Worm (Caenorhabditis elegans) whole organism, L4 larva: Measurements from ENCODE around the gene T28D9.1.
A peak's percentile ranks its signal among the peaks of the same experiment; 100 is the strongest.

Experiments used
- D1046.2 ChIP-seq: fragments of 200-800 bp; sonication (Bioruptor generic); IDR thresholded peaks from 2 replicates; pipeline ENCODE4 v1.3.6; 2022; ENCODE audit warnings: missing genetic modification characterization, missing compliant biosample characterization
- F10B5.3 ChIP-seq: sonication (generic microtip); optimal IDR thresholded peaks from 2 replicates; lab custom pipeline; 2016; ENCODE audit warnings: mild to moderate bottlenecking, missing genetic modification characterization, missing compliant biosample characterization
- T26A8.4 ChIP-seq: fragments of 200-800 bp; sonication (Bioruptor generic); IDR thresholded peaks from 2 replicates; pipeline ENCODE4 v1.3.6; 2022; ENCODE audit warnings: missing genetic modification characterization, missing compliant biosample characterization
- Y48G9A.11 ChIP-seq: fragments of 200-800 bp; sonication (Bioruptor generic); IDR thresholded peaks from 2 replicates; pipeline ENCODE4 v1.3.6; 2022; ENCODE audit warnings: missing genetic modification reagents, missing genetic modification characterization, missing compliant biosample characterization
- Y5F2A.4 ChIP-seq: fragments of 200-800 bp; sonication (Bioruptor generic); optimal IDR thresholded peaks from 2 replicates; lab custom pipeline; 2018; ENCODE audit warnings: mild to moderate bottlenecking, missing genetic modification characterization, missing compliant biosample characterization
- Y75B8A.6 ChIP-seq: fragments of 200-800 bp; sonication (Bioruptor generic); IDR thresholded peaks from 2 replicates; pipeline ENCODE4 v1.3.6; 2022; ENCODE audit warnings: missing genetic modification reagents, missing genetic modification characterization, missing compliant biosample characterization
- ZK546.5 ChIP-seq, 2 experiments: sonication (generic microtip); optimal IDR thresholded peaks; 2 replicates each; lab custom pipeline; 2017; ENCODE audit warnings: missing biosample characterization in 2 of 2, missing genetic modification characterization in 2 of 2
- aha-1 ChIP-seq: fragments of 150-350 bp; peaks from one replicate; lab custom pipeline; 2014; ENCODE audit warnings: missing biosample characterization, missing genetic modification characterization
- aly-2 ChIP-seq: sonication (generic microtip); optimal IDR thresholded peaks from 2 replicates; lab custom pipeline; 2018; ENCODE audit warnings: missing biosample characterization, missing genetic modification characterization
- attf-4 ChIP-seq: sonication (generic microtip); optimal IDR thresholded peaks from 3 replicates; lab custom pipeline; 2017; ENCODE audit warnings: missing biosample characterization, missing genetic modification characterization
- ceh-28 ChIP-seq: fragments of 150-350 bp; optimal IDR thresholded peaks from 2 replicates; lab custom pipeline; 2014; ENCODE audit warnings: missing biosample characterization, missing genetic modification reagents, missing genetic modification characterization
- ceh-44 ChIP-seq: fragments of 200-800 bp; sonication (Bioruptor generic); IDR thresholded peaks from 2 replicates; pipeline ENCODE4 v1.3.6; 2022; ENCODE audit warnings: missing genetic modification reagents, missing genetic modification characterization, missing compliant biosample characterization
- cey-2 ChIP-seq: sonication (generic microtip); optimal IDR thresholded peaks from 3 replicates; lab custom pipeline; 2017; ENCODE audit warnings: missing genetic modification characterization, mild to moderate bottlenecking, missing compliant biosample characterization, antibody characterized with exemption, borderline replicate concordance; ENCODE audit not compliant: insufficient read depth
- daf-16 ChIP-seq, 3 experiments: sonication (generic microtip); optimal IDR thresholded peaks; 2 replicates each; lab custom pipeline; 2016 to 2017; ENCODE audit warnings: missing genetic modification characterization in 3 of 3, missing genetic modification reagents in 3 of 3, mild to moderate bottlenecking in 2 of 3, missing compliant biosample characterization in 2 of 3, missing biosample characterization in 1 of 3, moderate library complexity in 1 of 3
- dpl-1 ChIP-seq: fragments of 150-350 bp; optimal IDR thresholded peaks from 2 replicates; lab custom pipeline; 2014; ENCODE audit warnings: missing biosample characterization, missing genetic modification reagents, missing genetic modification characterization
- duxl-1 ChIP-seq: sonication (generic microtip); optimal IDR thresholded peaks from 2 replicates; lab custom pipeline; 2016; ENCODE audit warnings: mild to moderate bottlenecking, missing genetic modification characterization, moderate library complexity, missing compliant biosample characterization; ENCODE audit not compliant: poor library complexity
- dve-1 ChIP-seq: sonication (generic microtip); optimal IDR thresholded peaks from 2 replicates; lab custom pipeline; 2017; ENCODE audit warnings: antibody characterized with exemption, mild to moderate bottlenecking, missing genetic modification characterization, missing compliant biosample characterization; ENCODE audit not compliant: insufficient read depth
- egl-43 ChIP-seq: fragments of 200-800 bp; sonication (Bioruptor generic); IDR thresholded peaks from 2 replicates; pipeline ENCODE4 v1.3.6; 2022; ENCODE audit warnings: missing genetic modification reagents, missing genetic modification characterization, missing compliant biosample characterization
- fos-1 ChIP-seq: fragments of 150-350 bp; optimal IDR thresholded peaks from 2 replicates; lab custom pipeline; 2014; ENCODE audit warnings: missing biosample characterization, missing genetic modification characterization
- hlh-30 ChIP-seq: sonication (generic microtip); optimal IDR thresholded peaks from 2 replicates; lab custom pipeline; 2017; ENCODE audit warnings: antibody characterized with exemption, mild to moderate bottlenecking, missing genetic modification characterization, missing compliant biosample characterization; ENCODE audit not compliant: insufficient read depth
- hmg-1.1 ChIP-seq: fragments of 200-800 bp; sonication (Bioruptor generic); IDR thresholded peaks from 2 replicates; pipeline ENCODE4 v1.3.6; 2022; ENCODE audit warnings: missing genetic modification reagents, missing genetic modification characterization, missing compliant biosample characterization
- lim-7 ChIP-seq: fragments of 200-800 bp; sonication (Bioruptor generic); IDR thresholded peaks from 2 replicates; pipeline ENCODE4 v1.3.6; 2022; ENCODE audit warnings: missing genetic modification characterization, missing compliant biosample characterization
- lin-39 ChIP-seq: fragments of 150-350 bp; optimal IDR thresholded peaks from 2 replicates; lab custom pipeline; 2014; ENCODE audit warnings: missing biosample characterization, missing genetic modification reagents, missing genetic modification characterization
- madf-5 ChIP-seq, 2 experiments: fragments of 200-800 bp; sonication (Bioruptor generic); IDR thresholded peaks; 2 replicates each; pipeline ENCODE4 v1.3.6; 2022; ENCODE audit warnings: missing compliant biosample characterization in 2 of 2, missing genetic modification characterization in 2 of 2
- mdt-29 ChIP-seq: fragments of 200-800 bp; sonication (Bioruptor generic); IDR thresholded peaks from 2 replicates; pipeline ENCODE4 v1.3.6; 2022; ENCODE audit warnings: missing genetic modification reagents, missing genetic modification characterization, missing compliant biosample characterization
- mes-2 ChIP-seq: sonication (generic microtip); optimal IDR thresholded peaks from 2 replicates; lab custom pipeline; 2016; ENCODE audit warnings: missing genotype, mild to moderate bottlenecking, missing genetic modification characterization, missing compliant biosample characterization; ENCODE audit not compliant: poor library complexity, severe bottlenecking
- mxl-3 ChIP-seq: fragments of 200-800 bp; sonication (Bioruptor generic); optimal IDR thresholded peaks from 2 replicates; lab custom pipeline; 2018; ENCODE audit warnings: mild to moderate bottlenecking, missing genetic modification characterization, missing compliant biosample characterization
- nhr-11 ChIP-seq: fragments of 150-350 bp; optimal IDR thresholded peaks from 2 replicates; lab custom pipeline; 2014; ENCODE audit warnings: missing biosample characterization, missing genetic modification characterization
- nhr-237 ChIP-seq: sonication (generic microtip); optimal IDR thresholded peaks from 2 replicates; lab custom pipeline; 2017; ENCODE audit warnings: missing biosample characterization, missing genetic modification characterization
- nhr-42 ChIP-seq: fragments of 200-800 bp; sonication (Bioruptor generic); IDR thresholded peaks from 2 replicates; pipeline ENCODE4 v1.3.6; 2022; ENCODE audit warnings: missing genetic modification characterization, missing compliant biosample characterization
- nhr-6 ChIP-seq: fragments of 150-350 bp; optimal IDR thresholded peaks from 2 replicates; lab custom pipeline; 2014; ENCODE audit warnings: missing biosample characterization, missing genetic modification characterization
- pha-4 ChIP-seq, 2 experiments: fragments of 150-350 bp in 1 of 2; fragments of 200-800 bp in 1 of 2; sonication (Bioruptor generic) in 1 of 2; IDR thresholded peaks in 1 of 2; optimal IDR thresholded peaks in 1 of 2; 2 replicates each; pipeline versions ENCODE4 v1.3.6 to Lab custom; 2014 to 2022; ENCODE audit warnings: missing genetic modification characterization in 2 of 2, missing genetic modification reagents in 2 of 2, missing biosample characterization in 1 of 2, missing compliant biosample characterization in 1 of 2
- php-3 ChIP-seq: fragments of 200-800 bp; sonication (Bioruptor generic); IDR thresholded peaks from 2 replicates; pipeline ENCODE4 v1.3.6; 2022; ENCODE audit warnings: missing genetic modification reagents, missing genetic modification characterization, missing compliant biosample characterization
- skn-1 ChIP-seq: fragments of 150-350 bp; optimal IDR thresholded peaks from 2 replicates; lab custom pipeline; 2014; ENCODE audit warnings: missing biosample characterization, missing genetic modification characterization
- snpc-1.2 ChIP-seq: fragments of 200-800 bp; sonication (Bioruptor generic); IDR thresholded peaks from 2 replicates; pipeline ENCODE4 v1.3.6; 2022; ENCODE audit warnings: missing genetic modification reagents, missing genetic modification characterization, missing compliant biosample characterization
- snpc-4 ChIP-seq: fragments of 150-350 bp; optimal IDR thresholded peaks from 2 replicates; lab custom pipeline; 2014; ENCODE audit warnings: missing biosample characterization, missing genetic modification characterization
- spr-1 ChIP-seq: sonication (generic microtip); optimal IDR thresholded peaks from 2 replicates; lab custom pipeline; 2016; ENCODE audit warnings: mild to moderate bottlenecking, missing genetic modification characterization, missing compliant biosample characterization
- unc-39 ChIP-seq: sonication (generic microtip); optimal IDR thresholded peaks from 2 replicates; lab custom pipeline; 2017; ENCODE audit warnings: missing biosample characterization, missing genetic modification characterization
- zfp-3 ChIP-seq: fragments of 200-800 bp; sonication (Bioruptor generic); conservative IDR thresholded peaks from 2 replicates; pipeline ENCODE4 v1.3.6; 2022; ENCODE audit warnings: missing genetic modification reagents, missing genetic modification characterization, missing compliant biosample characterization
- zip-2 ChIP-seq: fragments of 150-350 bp; optimal IDR thresholded peaks from 2 replicates; lab custom pipeline; 2014; ENCODE audit warnings: missing biosample characterization, missing genetic modification characterization
- ztf-11 ChIP-seq: fragments of 150-350 bp; optimal IDR thresholded peaks from 2 replicates; lab custom pipeline; 2014; ENCODE audit warnings: missing biosample characterization, missing genetic modification characterization

T28D9.1 gene

DNA sequence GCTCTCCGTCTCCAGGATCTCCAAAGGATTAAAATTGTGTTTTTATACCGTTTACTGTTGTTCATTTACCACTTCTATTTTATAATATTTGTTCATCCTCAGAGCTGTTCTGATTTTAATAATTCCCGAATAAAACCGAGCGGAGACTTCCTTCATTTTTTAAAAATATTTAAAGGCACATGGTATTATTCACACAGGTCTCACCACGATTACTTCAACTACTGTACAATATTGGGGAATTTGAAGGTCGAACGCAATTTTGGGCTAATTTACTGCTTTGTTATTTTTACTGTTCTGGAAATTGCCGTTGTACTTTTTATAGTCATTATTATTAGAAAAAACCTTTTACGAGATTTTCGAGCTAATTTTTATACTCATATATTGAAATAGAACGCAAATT lies 1.0 kb upstream of the T28D9.1 start (continued):
- TF ChIP-seq unc-39, result no peak
- TF ChIP-seq dpl-1 (GFP tag; lab: Kevin White, UChicago), result no peak
- no peak for TF ChIP-seq ztf-11 (tag; lab: Kevin White, UChicago)
- TF ChIP-seq pha-4 (GFP tag; IDR thresholded peaks at IDR 0.05; lab: Robert Waterston, UW), result peak; percentile 60; the same call in 1 of the 2 replicates
- no peak for TF ChIP-seq pha-4 (tag; optimal IDR thresholded peaks at IDR 0.05; lab: Kevin White, UChicago)
- peak; percentile 56; the same call in 1 of the 2 replicates for TF ChIP-seq Y48G9A.11 (GFP tag; lab: Robert Waterston, UW)
- no peak for TF ChIP-seq hlh-30 (tag; lab: Kevin White, UChicago)
- TF ChIP-seq nhr-6 (tag; lab: Kevin White, UChicago), result no peak
- TF ChIP-seq aha-1 (tag; lab: Kevin White, UChicago), result no peak
- TF ChIP-seq attf-4 (tag; lab: Kevin White, UChicago), result no peak
- no peak for TF ChIP-seq daf-16 (GFP tag; optimal IDR thresholded peaks at IDR 0.05; lab: Kevin White, UChicago)
- no peak for TF ChIP-seq daf-16 (tag; optimal IDR thresholded peaks at IDR 0.05; lab: Kevin White, UChicago)
- no peak for TF ChIP-seq nhr-237
- TF ChIP-seq T26A8.4, result no peak
- no peak for TF ChIP-seq nhr-11
- TF ChIP-seq lim-7 (GFP tag; lab: Robert Waterston, UW), result peak; percentile 48; the same call in 1 of the 2 replicates
- TF ChIP-seq php-3 (GFP tag; lab: Robert Waterston, UW), result no peak
- TF ChIP-seq ZK546.5 (tag; optimal IDR thresholded peaks at IDR 0.05; lab: Kevin White, UChicago), result no peak
- no peak for TF ChIP-seq ceh-44 (GFP tag; lab: Robert Waterston, UW)
- TF ChIP-seq snpc-4 (tag; lab: Kevin White, UChicago), result no peak
- no peak for TF ChIP-seq aly-2 (tag; lab: Kevin White, UChicago)
- TF ChIP-seq snpc-1.2, result peak; percentile 63
- no peak for TF ChIP-seq ceh-28 (tag; lab: Kevin White, UChicago)
- no peak for TF ChIP-seq duxl-1
- TF ChIP-seq lin-39 (tag; lab: Kevin White, UChicago), result no peak
- no peak for TF ChIP-seq F10B5.3
- no peak for TF ChIP-seq hmg-1.1
- no peak for TF ChIP-seq spr-1
- TF ChIP-seq mes-2 (tag; lab: Kevin White, UChicago), result no peak
- TF ChIP-seq D1046.2 (GFP tag; lab: Robert Waterston, UW), result no peak
- TF ChIP-seq madf-5 (GFP tag; IDR thresholded peaks at IDR 0.05; lab: Robert Waterston, UW), result 0 out of 4 replicates have a peak, but pooled peaks of 1 of the 2 experiments have one; percentile 19
- no peak for TF ChIP-seq dve-1 (tag; lab: Kevin White, UChicago)
- no peak for TF ChIP-seq zip-2
- no peak for TF ChIP-seq mxl-3
- TF ChIP-seq mdt-29 (GFP tag; lab: Robert Waterston, UW), result no peak
- TF ChIP-seq egl-43 (GFP tag; lab: Robert Waterston, UW), result no peak
- TF ChIP-seq cey-2, result no peak
- TF ChIP-seq Y75B8A.6 (GFP tag; lab: Robert Waterston, UW), result no peak
- no peak for TF ChIP-seq nhr-42 (GFP tag; lab: Robert Waterston, UW)
- TF ChIP-seq Y5F2A.4 (GFP tag; lab: Kevin White, UChicago), result peak; percentile 8
- no peak for TF ChIP-seq skn-1 (tag; lab: Kevin White, UChicago)
- TF ChIP-seq fos-1 (tag; lab: Kevin White, UChicago), result no peak

DNA sequence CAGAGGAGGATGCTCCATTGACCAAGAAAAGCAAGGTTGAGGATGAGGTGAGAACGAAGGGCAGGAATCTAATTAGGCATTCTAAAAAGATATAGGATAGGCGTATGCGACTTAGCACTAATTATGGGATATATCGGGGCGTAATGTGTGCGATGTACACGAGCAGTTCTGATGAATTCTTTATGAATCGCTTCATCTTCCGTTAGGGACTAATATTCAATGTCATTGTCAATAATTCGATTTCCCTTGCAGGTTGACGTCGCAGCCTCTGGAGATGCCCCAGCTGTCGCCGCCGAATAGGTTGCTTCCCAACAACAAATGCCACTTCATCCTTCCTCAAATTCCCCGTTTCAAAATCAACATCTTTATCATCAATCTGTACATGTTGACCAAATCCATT lies 937 bp downstream of the T28D9.1 start:
- no peak for TF ChIP-seq zfp-3
